Fruit fly (Drosophila melanogaster): ENCODE measurements around the gene VhaAC39-2.

VhaAC39-2 gene

DNA sequence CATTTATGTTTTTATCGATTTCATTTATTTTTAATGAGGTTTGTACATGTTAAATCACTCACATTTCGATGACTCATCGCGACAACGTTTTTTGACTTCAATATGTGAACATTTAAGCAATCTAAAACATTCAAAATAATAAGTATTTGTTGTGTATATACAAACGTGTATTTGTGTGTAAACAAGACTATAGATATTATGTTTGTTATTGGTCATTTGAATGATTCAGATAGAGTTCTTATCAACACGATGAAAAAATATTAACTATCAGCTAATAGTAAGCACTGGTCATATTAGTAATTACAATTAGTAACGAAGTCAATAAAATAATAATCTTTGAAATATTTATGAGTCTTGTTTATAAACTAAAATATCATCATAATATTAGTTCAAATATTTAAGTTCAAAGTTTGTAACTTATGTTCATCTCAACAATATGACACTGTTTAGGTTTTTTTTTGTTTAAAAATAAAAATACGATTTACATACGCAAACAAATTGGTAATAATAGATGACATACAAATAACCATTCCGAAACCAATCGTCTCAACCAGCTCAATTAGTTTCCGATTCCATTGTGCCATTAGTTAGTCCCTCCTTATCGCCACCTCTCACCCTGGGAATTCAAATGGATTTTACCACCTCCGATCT, 22.0 kb upstream of the VhaAC39-2 start (continued):
- peak; percentile 41 for TF ChIP-seq Spps (tag; optimal IDR thresholded peaks at IDR 0.05)
- TF ChIP-seq grau (tag; optimal IDR thresholded peaks at IDR 0.05): no peak
- TF ChIP-seq sens (GFP tag): peak; percentile 77
- TF ChIP-seq CG31365 (tag; optimal IDR thresholded peaks at IDR 0.05): peak; percentile 12
- TF ChIP-seq Fer3 (tag; optimal IDR thresholded peaks at IDR 0.05): peak; percentile 49
- peak; percentile 75 for TF ChIP-seq exex (tag; optimal IDR thresholded peaks at IDR 0.05)
- no peak for TF ChIP-seq CG6175 (GFP tag; IDR thresholded peaks at IDR 0.05)
- TF ChIP-seq CTCF (GFP tag; optimal IDR thresholded peaks at IDR 0.05): no peak
- peak; percentile 40 for TF ChIP-seq MTF-1 (GFP tag; optimal IDR thresholded peaks at IDR 0.05; ENCODE audit: borderline replicate concordance)
- TF ChIP-seq CG7745 (tag; optimal IDR thresholded peaks at IDR 0.05): no peak
- TF ChIP-seq Dek (tag; optimal IDR thresholded peaks at IDR 0.05): no peak
- TF ChIP-seq D19B (GFP tag; optimal IDR thresholded peaks at IDR 0.05): peak; percentile 57
- TF ChIP-seq CG7963 (GFP tag; IDR thresholded peaks at IDR 0.05; ENCODE audit: partially characterized antibody): no peak
- peak; percentile 27 for TF ChIP-seq CG7556 (GFP tag; optimal IDR thresholded peaks at IDR 0.05)
- no peak for TF ChIP-seq CG12155 (GFP tag; optimal IDR thresholded peaks at IDR 0.05)
- no peak for TF ChIP-seq Dll (GFP tag; IDR thresholded peaks at IDR 0.05; ENCODE audit: partially characterized antibody)
- TF ChIP-seq CG8281 (tag; optimal IDR thresholded peaks at IDR 0.05): peak; percentile 37
- no peak for TF ChIP-seq Bgb (GFP tag; IDR thresholded peaks at IDR 0.05; ENCODE audit: partially characterized antibody)
- no peak for TF ChIP-seq Sin3A (optimal IDR thresholded peaks at IDR 0.05)
- TF ChIP-seq CG18764 (GFP tag; optimal IDR thresholded peaks at IDR 0.05): peak; percentile 66
- TF ChIP-seq dimm (GFP tag; IDR thresholded peaks at IDR 0.05): no peak
- peak; percentile 2 for TF ChIP-seq CG18476 (GFP tag; optimal IDR thresholded peaks at IDR 0.05)
- peak; percentile 77 for TF ChIP-seq CG2678 (tag; optimal IDR thresholded peaks at IDR 0.05)
- no peak for TF ChIP-seq CG14667 (GFP tag; IDR thresholded peaks at IDR 0.05)
- TF ChIP-seq CG1024 (GFP tag; IDR thresholded peaks at IDR 0.05): peak; percentile 42; the same call in 1 of the 2 replicates
- TF ChIP-seq Dip2 (GFP tag; IDR thresholded peaks at IDR 0.05): no peak
- TF ChIP-seq CG16813 (GFP tag; IDR thresholded peaks at IDR 0.05; ENCODE audit: partially characterized antibody): no peak
- no peak for TF ChIP-seq CG10462 (GFP tag; optimal IDR thresholded peaks at IDR 0.05)
- no peak for TF ChIP-seq ftz-f1 (GFP tag; optimal IDR thresholded peaks at IDR 0.05)
- no peak for TF ChIP-seq CG10366 (GFP tag; IDR thresholded peaks at IDR 0.05)
- peak; percentile 21 for TF ChIP-seq BtbVII (GFP tag; optimal IDR thresholded peaks at IDR 0.05)
- no peak for TF ChIP-seq tup (GFP tag; optimal IDR thresholded peaks at IDR 0.05)
- no peak for TF ChIP-seq usp (GFP tag; optimal IDR thresholded peaks at IDR 0.05)
- TF ChIP-seq gem (tag; optimal IDR thresholded peaks at IDR 0.05): peak; percentile 48
- TF ChIP-seq Six4 (GFP tag; optimal IDR thresholded peaks at IDR 0.05): peak; percentile 20
- TF ChIP-seq eyg (GFP tag; optimal IDR thresholded peaks at IDR 0.05): no peak
- no peak for TF ChIP-seq pho (GFP tag; optimal IDR thresholded peaks at IDR 0.05)
- no peak for TF ChIP-seq CG17568 (GFP tag; optimal IDR thresholded peaks at IDR 0.05)
- no peak; the same call in 1 of the 2 replicates for TF ChIP-seq chm (GFP tag; IDR thresholded peaks at IDR 0.05)
- peak; percentile 34 for TF ChIP-seq mirr (GFP tag; optimal IDR thresholded peaks at IDR 0.05)
- TF ChIP-seq Ets97D (GFP tag; optimal IDR thresholded peaks at IDR 0.05): no peak
- TF ChIP-seq Abd-B (GFP tag; optimal IDR thresholded peaks at IDR 0.05): no peak
- no peak for TF ChIP-seq Aef1 (GFP tag; IDR thresholded peaks at IDR 0.05)
- TF ChIP-seq tap (tag; optimal IDR thresholded peaks at IDR 0.05): peak; percentile 38
- TF ChIP-seq org-1 (GFP tag; optimal IDR thresholded peaks at IDR 0.05): no peak
- TF ChIP-seq esg (GFP tag; conservative IDR thresholded peaks at IDR 0.05): no peak
- TF ChIP-seq CG10431 (GFP tag; optimal IDR thresholded peaks at IDR 0.05): no peak
- no peak for TF ChIP-seq Dref (GFP tag; IDR thresholded peaks at IDR 0.05)
- no peak for TF ChIP-seq ham (GFP tag; IDR thresholded peaks at IDR 0.05)
- TF ChIP-seq D (optimal IDR thresholded peaks at IDR 0.05): no peak
- peak; percentile 24 for TF ChIP-seq D (GFP tag; optimal IDR thresholded peaks at IDR 0.05)
- TF ChIP-seq cad (GFP tag; optimal IDR thresholded peaks at IDR 0.05): no peak

Measured in whole organism, embryonic.